Worm (Caenorhabditis elegans): ENCODE measurements around the gene ifc-2.

Gene ifc-2

ce11 chrX:682691-683090 lies 28.0 kb upstream of the ifc-2 start, which contains the start of gene Y9C12A.1:
TSS of gene Y9C12A.1 (minus strand) at chrX:682791.
- TF ChIP-seq elt-2 (tag; optimal IDR thresholded peaks at IDR 0.05) (no peak), unc-62 (GFP tag; optimal IDR thresholded peaks at IDR 0.05) (no peak)

ce11 chrX:681413-681812 lies 26.7 kb upstream of the ifc-2 start:
- no peak for TF ChIP-seq nhr-76 (tag; optimal IDR thresholded peaks at IDR 0.05)

ce11 chrX:680920-681319 lies 26.2 kb upstream of the ifc-2 start, which contains the start of gene T19D7.7:
TSS of gene T19D7.7 (minus strand) at chrX:681020.
- TF ChIP-seq elt-3 (tag; optimal IDR thresholded peaks at IDR 0.05) (no peak), mdl-1 (tag; optimal IDR thresholded peaks at IDR 0.05) (no peak), elt-2 (tag; optimal IDR thresholded peaks at IDR 0.05) (no peak), nhr-12 (tag; optimal IDR thresholded peaks at IDR 0.05) (no peak)

ce11 chrX:671807-672206 lies 17.1 kb upstream of the ifc-2 start, which contains the start of gene lgc-32:
TSS of gene lgc-32 (plus strand) at chrX:672107.
- no peak for TF ChIP-seq ztf-11 (tag; optimal IDR thresholded peaks at IDR 0.05)
- TF ChIP-seq nhr-28 (tag; optimal IDR thresholded peaks at IDR 0.05), result no peak
- TF ChIP-seq zag-1 (tag; optimal IDR thresholded peaks at IDR 0.05), result no peak
- TF ChIP-seq eor-1 (tag; optimal IDR thresholded peaks at IDR 0.05), result no peak
- no peak for TF ChIP-seq ceh-82 (tag; optimal IDR thresholded peaks at IDR 0.05)
- TF ChIP-seq unc-62 (GFP tag; optimal IDR thresholded peaks at IDR 0.05), result no peak
- TF ChIP-seq hmg-11 (tag; optimal IDR thresholded peaks at IDR 0.05), result no peak
- no peak for TF ChIP-seq daf-12 (tag; optimal IDR thresholded peaks at IDR 0.05)
- no peak for TF ChIP-seq egl-27 (tag; optimal IDR thresholded peaks at IDR 0.05)
- TF ChIP-seq nhr-23 (tag; optimal IDR thresholded peaks at IDR 0.05), result no peak
- no peak for TF ChIP-seq nhr-25 (tag; optimal IDR thresholded peaks at IDR 0.05)
- no peak for TF ChIP-seq lin-39 (tag; optimal IDR thresholded peaks at IDR 0.05)
- no peak for TF ChIP-seq lin-15B (tag; optimal IDR thresholded peaks at IDR 0.05)
- no peak for TF ChIP-seq nhr-12 (tag; optimal IDR thresholded peaks at IDR 0.05)
- TF ChIP-seq nhr-43 (tag; optimal IDR thresholded peaks at IDR 0.05; ENCODE audit: poor library complexity, severe bottlenecking), result no peak
- no peak for TF ChIP-seq nhr-11 (tag; optimal IDR thresholded peaks at IDR 0.05)

ce11 chrX:670603-671002 lies 15.9 kb upstream of the ifc-2 start, which contains the start of gene T19D7.6:
TSS of gene T19D7.6 (minus strand) at chrX:670800.
- peak; percentile 72 for TF ChIP-seq elt-2 (tag; optimal IDR thresholded peaks at IDR 0.05)
- no peak for TF ChIP-seq mdl-1 (tag; optimal IDR thresholded peaks at IDR 0.05)
- TF ChIP-seq pqm-1 (tag; optimal IDR thresholded peaks at IDR 0.05), result peak; percentile 37

ce11 chrX:666125-666524 lies 11.4 kb upstream of the ifc-2 start, which contains the start of gene T19D7.5:
TSS of gene T19D7.5 (minus strand) at chrX:666225.
- TF ChIP-seq daf-12 (tag; optimal IDR thresholded peaks at IDR 0.05) (no peak), pha-4 (tag; optimal IDR thresholded peaks at IDR 0.05) (no peak), eor-1 (tag; optimal IDR thresholded peaks at IDR 0.05) (no peak), nhr-11 (tag; optimal IDR thresholded peaks at IDR 0.05) (no peak), ceh-9 (tag; optimal IDR thresholded peaks at IDR 0.05) (no peak), lsy-12 (tag; optimal IDR thresholded peaks at IDR 0.05) (no peak), nhr-77 (tag; optimal IDR thresholded peaks at IDR 0.05) (no peak), mdl-1 (tag; optimal IDR thresholded peaks at IDR 0.05) (no peak), egl-27 (tag; optimal IDR thresholded peaks at IDR 0.05) (no peak), ceh-28 (tag; optimal IDR thresholded peaks at IDR 0.05) (no peak), ceh-16 (tag; optimal IDR thresholded peaks at IDR 0.05) (no peak), jun-1 (tag; optimal IDR thresholded peaks at IDR 0.05) (no peak)

ce11 chrX:661727-662330 lies 7.1 kb upstream of the ifc-2 start, which contains the start of gene rund-1:
TSS of gene rund-1 (minus strand) at chrX:661777.
- TF ChIP-seq nhr-23 (tag; optimal IDR thresholded peaks at IDR 0.05), result no peak
- no peak for TF ChIP-seq mdl-1 (tag; optimal IDR thresholded peaks at IDR 0.05)
- TF ChIP-seq fkh-10 (GFP tag; optimal IDR thresholded peaks at IDR 0.05), result peak; percentile 90
- no peak for TF ChIP-seq ceh-9 (tag; optimal IDR thresholded peaks at IDR 0.05)
- TF ChIP-seq unc-62 (GFP tag; optimal IDR thresholded peaks at IDR 0.05), result no peak
- no peak for TF ChIP-seq tbx-2 (tag; optimal IDR thresholded peaks at IDR 0.05)
- peak; percentile 65 for TF ChIP-seq snpc-4 (tag; optimal IDR thresholded peaks at IDR 0.05)
- no peak for TF ChIP-seq egl-27 (tag; optimal IDR thresholded peaks at IDR 0.05)
- peak; percentile 77 for TF ChIP-seq nfya-1 (tag; optimal IDR thresholded peaks at IDR 0.05; ENCODE audit: insufficient read depth)
- no peak for TF ChIP-seq nhr-237 (tag; optimal IDR thresholded peaks at IDR 0.05)
- TF ChIP-seq ceh-28 (tag; optimal IDR thresholded peaks at IDR 0.05), result peak; percentile 27
- no peak for TF ChIP-seq eor-1 (tag; optimal IDR thresholded peaks at IDR 0.05)
- TF ChIP-seq elt-2 (tag; optimal IDR thresholded peaks at IDR 0.05), result peak; percentile 11
- TF ChIP-seq elt-1 (tag; optimal IDR thresholded peaks at IDR 0.05), result no peak
- no peak for TF ChIP-seq daf-12 (tag; optimal IDR thresholded peaks at IDR 0.05)
- no peak for TF ChIP-seq ztf-4 (tag; optimal IDR thresholded peaks at IDR 0.05)
- no peak for TF ChIP-seq nhr-67 (tag; optimal IDR thresholded peaks at IDR 0.05)
- TF ChIP-seq hmg-11 (tag; optimal IDR thresholded peaks at IDR 0.05), result peak; percentile 50
- TF ChIP-seq unc-39 (tag; optimal IDR thresholded peaks at IDR 0.05), result no peak
- TF ChIP-seq lin-39 (tag; optimal IDR thresholded peaks at IDR 0.05), result peak; percentile 8
- no peak for TF ChIP-seq jun-1 (tag; optimal IDR thresholded peaks at IDR 0.05)
- peak; percentile 13 for TF ChIP-seq pha-4 (tag; optimal IDR thresholded peaks at IDR 0.05)
- TF ChIP-seq R02D3.7 (tag; optimal IDR thresholded peaks at IDR 0.05), result no peak
- TF ChIP-seq skn-1 (tag; optimal IDR thresholded peaks at IDR 0.05), result no peak

Data from whole organism, L3 larva.